Worm (Caenorhabditis elegans) whole organism, L1 larva: ENCODE results near the gene col-96.

Experiments
- alr-1 ChIP-seq: fragments of 200-800 bp; sonication (Bioruptor generic); optimal IDR thresholded peaks from 2 replicates; lab custom pipeline; 2018; ENCODE audit warnings: borderline replicate concordance, mild to moderate bottlenecking, missing genetic modification characterization, missing compliant biosample characterization
- blmp-1 ChIP-seq: fragments of 150-350 bp; optimal IDR thresholded peaks from 2 replicates; lab custom pipeline; 2014; ENCODE audit warnings: missing biosample characterization, missing genetic modification characterization
- ceh-8 ChIP-seq: fragments of 200-800 bp; sonication (Bioruptor generic); optimal IDR thresholded peaks from 2 replicates; lab custom pipeline; 2018; ENCODE audit warnings: mild to moderate bottlenecking, missing genetic modification characterization, moderate library complexity, missing compliant biosample characterization
- ceh-82 ChIP-seq, 3 experiments: fragments of 150-350 bp in 1 of 3; sonication (generic microtip) in 2 of 3; optimal IDR thresholded peaks; 2 replicates each; lab custom pipeline; 2014 to 2017; ENCODE audit warnings: missing biosample characterization in 3 of 3, missing genetic modification characterization in 3 of 3
- efl-1 ChIP-seq, 4 experiments: fragments of 150-350 bp; optimal IDR thresholded peaks in 3 of 4; peaks in 1 of 4; 1 replicate in 1 of 4; 2 replicates in 3 of 4; lab custom pipeline; 2014; ENCODE audit warnings: missing biosample characterization in 2 of 4, missing genetic modification characterization in 2 of 4, missing genetic modification reagents in 2 of 4
- egl-13 ChIP-seq: sonication (generic microtip); optimal IDR thresholded peaks from 2 replicates; lab custom pipeline; 2016; ENCODE audit warnings: missing genotype, missing genetic modification reagents, missing genetic modification characterization, missing compliant biosample characterization
- elt-2 ChIP-seq: sonication (generic microtip); optimal IDR thresholded peaks from 2 replicates; lab custom pipeline; 2016; ENCODE audit warnings: missing genetic modification characterization, mild to moderate bottlenecking, inconsistent platforms, missing compliant biosample characterization, missing genetic modification reagents
- fkh-10 ChIP-seq: sonication (generic microtip); optimal IDR thresholded peaks from 2 replicates; lab custom pipeline; 2017; ENCODE audit warnings: missing biosample characterization, missing genetic modification reagents, missing genetic modification characterization
- fkh-4 ChIP-seq: sonication (generic microtip); optimal IDR thresholded peaks from 2 replicates; lab custom pipeline; 2016; ENCODE audit warnings: missing compliant biosample characterization, missing genetic modification characterization, borderline replicate concordance
- fkh-8 ChIP-seq: sonication (generic microtip); optimal IDR thresholded peaks from 2 replicates; lab custom pipeline; 2016; ENCODE audit warnings: mild to moderate bottlenecking, missing genetic modification characterization, missing compliant biosample characterization
- grh-1 ChIP-seq: fragments of 200-800 bp; sonication (Bioruptor generic); IDR thresholded peaks from 2 replicates; pipeline ENCODE4 v1.3.6; 2022; ENCODE audit warnings: missing genetic modification reagents, missing genetic modification characterization, missing compliant biosample characterization
- lin-13 ChIP-seq: fragments of 150-350 bp; optimal IDR thresholded peaks from 2 replicates; lab custom pipeline; 2014; ENCODE audit warnings: missing biosample characterization, missing genetic modification reagents, missing genetic modification characterization
- lin-35 ChIP-seq, 2 experiments: fragments of 150-350 bp; optimal IDR thresholded peaks; 2 replicates each; lab custom pipeline; 2014; ENCODE audit warnings: missing biosample characterization in 2 of 2, missing genetic modification characterization in 2 of 2, missing genetic modification reagents in 2 of 2
- nhr-71 ChIP-seq: sonication (generic microtip); optimal IDR thresholded peaks from 2 replicates; lab custom pipeline; 2016; ENCODE audit warnings: mild to moderate bottlenecking, missing genetic modification characterization, moderate library complexity, missing compliant biosample characterization
- nhr-85 ChIP-seq: sonication (generic microtip); peaks from one replicate; lab custom pipeline; 2016; ENCODE audit warnings: missing genetic modification characterization, inconsistent platforms, missing compliant biosample characterization
- pag-3 ChIP-seq: sonication (generic microtip); optimal IDR thresholded peaks from 2 replicates; lab custom pipeline; 2017; ENCODE audit warnings: missing genetic modification characterization, mild to moderate bottlenecking, missing compliant biosample characterization, antibody characterized with exemption, borderline replicate concordance; ENCODE audit not compliant: insufficient read depth
- pax-3 ChIP-seq: fragments of 200-800 bp; sonication (Bioruptor generic); optimal IDR thresholded peaks from 2 replicates; lab custom pipeline; 2018; ENCODE audit warnings: mild to moderate bottlenecking, missing genetic modification characterization, moderate library complexity, missing compliant biosample characterization
- sox-4 ChIP-seq: sonication (generic microtip); optimal IDR thresholded peaks from 2 replicates; lab custom pipeline; 2016; ENCODE audit warnings: missing genetic modification characterization, missing compliant biosample characterization
- sptf-1 ChIP-seq: fragments of 150-350 bp; optimal IDR thresholded peaks from 2 replicates; lab custom pipeline; 2014; ENCODE audit warnings: missing biosample characterization, missing genetic modification characterization
- tbx-2 ChIP-seq: sonication (generic microtip); optimal IDR thresholded peaks from 2 replicates; lab custom pipeline; 2016; ENCODE audit warnings: missing genetic modification characterization, missing compliant biosample characterization
- tlp-1 ChIP-seq: fragments of 150-350 bp; optimal IDR thresholded peaks from 2 replicates; lab custom pipeline; 2014; ENCODE audit warnings: missing biosample characterization, missing genetic modification characterization
- vab-15 ChIP-seq: sonication (generic microtip); optimal IDR thresholded peaks from 2 replicates; lab custom pipeline; 2017; ENCODE audit warnings: missing genotype, mild to moderate bottlenecking, missing genetic modification characterization, missing compliant biosample characterization

The col-96 gene

DNA sequence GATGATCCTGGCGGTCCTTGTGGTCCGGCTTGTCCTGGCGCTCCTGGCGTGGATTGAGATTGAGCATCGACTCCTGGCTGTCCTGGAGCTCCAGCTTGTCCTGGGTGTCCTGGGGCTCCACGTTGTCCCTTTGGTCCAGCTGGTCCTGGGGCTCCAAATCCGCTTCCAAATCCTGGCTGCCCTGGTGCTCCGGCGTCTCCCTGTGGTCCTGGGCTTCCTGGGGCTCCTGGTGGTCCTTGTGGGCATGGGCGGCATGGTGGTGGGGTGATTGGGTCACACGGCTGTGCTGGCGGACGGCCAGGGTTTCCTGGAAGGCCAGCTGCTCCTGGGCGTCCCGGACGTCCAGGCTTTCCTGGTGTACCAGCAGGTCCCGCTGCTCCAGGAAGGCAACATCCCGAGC lies 635 bp downstream of the col-96 start:
- TF ChIP-seq nhr-71 (tag; lab: Kevin White, UChicago) = no peak
- peak; percentile 40 for TF ChIP-seq ceh-8 (GFP tag; lab: Kevin White, UChicago)
- no peak for TF ChIP-seq pag-3 (tag; lab: Kevin White, UChicago)

DNA sequence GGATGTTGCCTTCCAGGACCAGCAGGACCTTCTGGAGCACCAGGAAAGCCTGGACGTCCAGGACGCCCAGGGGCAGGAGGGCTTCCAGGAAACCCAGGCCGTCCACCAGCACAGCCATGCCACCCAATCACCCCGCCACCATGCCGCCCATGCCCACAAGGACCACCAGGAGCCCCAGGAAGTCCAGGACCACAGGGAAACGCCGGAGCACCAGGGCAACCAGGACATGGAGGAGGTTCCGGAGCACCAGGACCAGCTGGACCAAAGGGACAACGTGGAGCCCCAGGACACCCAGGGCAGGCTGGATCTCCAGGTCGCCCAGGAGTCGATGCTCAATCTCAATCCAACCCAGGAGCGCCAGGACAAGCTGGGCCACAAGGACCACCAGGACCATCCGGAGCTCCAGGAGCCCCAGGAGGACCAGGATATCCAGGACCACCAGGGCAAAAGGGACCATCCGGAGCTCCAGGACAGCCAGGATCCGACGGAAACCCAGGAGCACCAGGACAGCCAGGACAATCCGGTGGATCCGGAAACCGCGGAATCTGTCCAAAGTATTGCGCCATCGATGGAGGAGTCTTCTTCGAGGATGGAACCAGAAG lies 2.1 kb downstream of the col-96 start:
- TF ChIP-seq sox-4 (tag; lab: Kevin White, UChicago) (no peak), blmp-1 (tag; lab: Kevin White, UChicago) (no peak), tbx-2 (tag; lab: Kevin White, UChicago) (no peak), lin-13 (GFP tag; lab: Kevin White, UChicago) (no peak), elt-2 (tag; lab: Kevin White, UChicago) (no peak), pax-3 (tag; lab: Kevin White, UChicago) (no peak), alr-1 (tag; lab: Kevin White, UChicago) (no peak), grh-1 (GFP tag; lab: Robert Waterston, UW) (no peak)

DNA sequence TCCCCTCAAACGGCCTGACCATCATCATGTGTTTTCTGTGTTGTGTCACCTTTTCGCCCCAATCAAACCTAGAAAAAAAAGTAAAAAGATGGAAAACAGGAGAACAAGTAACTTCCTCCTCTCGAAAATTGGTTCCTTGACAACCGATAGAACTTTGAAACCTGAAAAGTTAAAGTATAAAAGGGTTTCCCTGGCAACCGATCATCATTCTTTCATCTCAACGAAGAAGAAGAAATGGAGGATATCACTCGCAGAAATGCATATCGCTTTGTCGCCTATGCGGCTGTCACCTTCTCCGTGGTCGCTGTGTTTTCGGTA lies 2.8 kb downstream of the col-96 start, which contains the start of gene col-95:
Gene col-95, plus strand, starts transcription at position 219 of the 318 bp plus-strand sequence.
- TF ChIP-seq tlp-1 (tag; lab: Kevin White, UChicago) = no peak
- TF ChIP-seq lin-35 (GFP tag; optimal IDR thresholded peaks at IDR 0.05; lab: Kevin White, UChicago) = peak in 1 of 2 experiments; percentile 5
- TF ChIP-seq fkh-4 (tag; lab: Kevin White, UChicago) = no peak

DNA sequence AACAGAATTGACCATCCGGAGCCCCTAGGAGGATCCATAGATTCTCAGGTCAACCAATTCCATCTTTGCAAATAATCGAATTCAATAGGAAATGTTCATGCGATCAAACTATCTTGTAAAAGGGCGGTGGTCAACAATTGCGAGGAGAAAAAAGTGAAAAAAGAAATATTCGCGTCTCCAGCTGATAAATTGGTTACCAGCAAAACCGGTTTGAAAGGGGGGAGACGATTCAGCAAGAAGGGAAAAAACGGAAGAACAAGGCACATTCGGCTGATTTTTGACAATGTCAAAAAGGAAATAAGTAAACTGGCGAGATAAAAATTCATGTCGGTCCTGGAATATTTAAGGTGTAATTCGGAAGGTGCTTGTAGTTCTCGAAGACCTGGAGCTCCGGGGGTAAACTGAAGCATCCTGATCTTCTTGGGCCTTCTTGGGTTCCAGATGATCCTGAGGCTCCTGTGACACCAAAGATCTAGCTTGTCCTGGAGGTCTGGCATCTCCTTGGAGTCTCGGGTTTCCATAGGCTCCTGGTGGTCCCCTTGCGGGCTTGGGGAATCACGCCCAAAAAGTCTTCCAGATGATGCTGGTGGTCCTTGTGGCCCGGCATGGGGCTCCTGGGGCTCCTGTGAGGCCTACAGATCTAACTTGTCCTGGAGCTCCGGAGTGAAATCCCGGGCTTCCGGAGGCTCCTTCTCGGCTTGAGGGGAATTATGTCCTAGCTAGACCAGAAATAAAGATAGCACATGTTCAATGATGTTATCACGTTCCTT lies 3.4 kb downstream of the col-96 start:
- TF ChIP-seq grh-1 (GFP tag; lab: Robert Waterston, UW) (peak; percentile 60), blmp-1 (tag; lab: Kevin White, UChicago) (peak; percentile 87), nhr-85 (tag; lab: Kevin White, UChicago) (peak; percentile 69), fkh-10 (GFP tag; lab: Kevin White, UChicago) (no peak)
- TF ChIP-seq, all 84 proteins: peak for 3

DNA sequence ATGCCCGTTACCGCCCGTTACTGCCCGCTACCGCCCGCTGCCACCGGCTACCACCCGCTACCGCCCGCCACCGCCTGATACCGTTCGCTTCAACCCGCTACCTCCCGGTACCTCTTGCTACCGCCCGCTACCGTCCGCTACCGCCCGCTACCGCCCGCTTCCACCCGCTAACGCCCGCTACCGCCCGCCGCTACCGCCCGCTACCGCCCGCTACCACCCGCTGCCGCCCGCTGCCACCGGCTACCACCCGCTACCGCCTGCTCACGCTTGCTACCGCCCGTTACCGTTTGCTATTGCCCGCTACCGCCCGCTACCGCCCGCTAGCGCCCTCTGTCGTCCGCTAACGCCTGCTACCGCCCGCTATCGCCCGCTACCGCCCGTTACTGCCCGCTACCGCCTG lies 4.7 kb downstream of the col-96 start:
- TF ChIP-seq ceh-8 (GFP tag; lab: Kevin White, UChicago) (peak; percentile 77), egl-13 (tag; lab: Kevin White, UChicago) (no peak)

DNA sequence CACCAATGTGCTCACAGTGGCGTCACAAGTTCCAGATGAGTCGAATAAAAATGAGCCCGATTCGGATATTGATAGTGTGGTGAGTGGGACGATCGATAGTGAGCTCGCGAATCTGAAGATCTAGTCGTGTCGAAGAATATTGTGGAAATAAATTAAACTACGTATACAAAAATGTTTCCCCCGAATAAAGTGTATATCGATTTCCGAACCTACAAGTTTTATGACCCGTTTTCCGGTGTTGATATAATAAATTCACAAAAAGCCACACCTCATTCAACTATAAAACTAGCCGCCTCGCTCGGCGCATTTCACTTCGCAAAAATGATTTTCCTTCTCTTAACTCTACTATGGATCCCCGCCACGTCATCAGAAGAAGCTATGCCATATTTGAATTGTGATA lies 6.6 kb downstream of the col-96 start, which contains the start of gene pqn-84:
Gene pqn-84, plus strand, starts transcription at position 301 of the 400 bp plus-strand sequence.
- TF ChIP-seq efl-1 (optimal IDR thresholded peaks at IDR 0.05; lab: Kevin White, UChicago) (no peak), efl-1 (GFP tag; optimal IDR thresholded peaks at IDR 0.05 in 1 of 2; lab: Kevin White, UChicago) (peak in 1 of 2 experiments; percentile 53), vab-15 (tag; lab: Kevin White, UChicago) (no peak), ceh-8 (GFP tag; lab: Kevin White, UChicago) (no peak)
- TF ChIP-seq, all 84 proteins: peak for 1

DNA sequence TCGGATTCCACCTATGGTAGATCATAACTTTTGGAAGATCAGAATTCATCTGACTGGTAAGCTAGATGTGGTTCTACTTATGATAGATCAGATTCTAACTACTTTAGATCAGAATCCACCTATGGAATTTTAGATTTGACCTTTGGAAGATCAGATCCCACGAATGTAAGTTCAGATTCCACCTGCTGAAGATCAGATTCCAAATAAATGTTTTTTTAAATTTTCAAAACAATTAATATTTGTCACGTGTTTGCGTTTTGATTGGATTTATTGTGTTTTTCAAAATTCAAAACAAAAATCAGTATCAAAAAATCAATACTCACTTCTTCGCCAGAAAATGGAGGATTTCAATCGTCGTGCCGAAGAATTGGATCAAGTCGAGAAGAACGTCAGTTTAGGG lies 8.0 kb downstream of the col-96 start, which contains the start of gene Y41C4A.7:
Gene Y41C4A.7, plus strand, starts transcription at position 301 of the 400 bp plus-strand sequence.
- no peak for TF ChIP-seq sptf-1 (tag; lab: Kevin White, UChicago)

DNA sequence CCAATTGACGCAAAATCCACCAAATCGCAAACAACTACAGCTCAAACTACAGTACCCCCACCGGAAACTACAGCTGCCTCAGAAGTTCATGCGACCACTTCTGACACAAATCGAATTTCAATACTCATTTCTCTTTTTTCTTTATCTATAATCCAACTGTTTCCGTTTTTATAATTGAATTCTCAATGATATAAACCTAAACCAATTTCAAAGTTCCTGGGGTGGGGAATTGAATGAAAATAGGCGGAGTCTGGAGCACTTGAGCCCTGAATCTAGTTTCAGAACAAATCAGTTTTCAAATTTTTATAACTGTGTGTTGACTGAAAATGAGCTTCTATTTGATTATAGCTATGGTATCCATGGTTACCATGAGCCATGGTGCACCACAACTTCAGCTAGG lies 10.3 kb downstream of the col-96 start, which contains the start of gene Y41C4A.6:
Gene Y41C4A.6, plus strand, starts transcription at position 301 of the 400 bp plus-strand sequence.
- TF ChIP-seq fkh-8 (tag; lab: Kevin White, UChicago) (peak; percentile 35), ceh-82 (tag; optimal IDR thresholded peaks at IDR 0.05; lab: Kevin White, UChicago) (no peak)
- TF ChIP-seq, all 84 proteins: peak for 1
